Worm (Caenorhabditis elegans) whole organism, midembryonic: ENCODE measurements around the gene Y43F8B.12.

Experiments used
- T22C8.4 ChIP-seq: fragments of 200-800 bp; sonication (Bioruptor generic); IDR thresholded peaks from 2 replicates; pipeline ENCODE4 v1.3.6; 2022; ENCODE audit warnings: missing genetic modification characterization, missing compliant biosample characterization
- klf-2 ChIP-seq: fragments of 200-800 bp; sonication (Bioruptor generic); conservative IDR thresholded peaks from 2 replicates; pipeline ENCODE4 v1.3.6; 2022; ENCODE audit warnings: missing genetic modification reagents, missing genetic modification characterization, missing compliant biosample characterization
- tab-1 ChIP-seq: fragments of 200-800 bp; sonication (Bioruptor generic); IDR thresholded peaks from 2 replicates; pipeline ENCODE4 v1.3.6; 2022; ENCODE audit warnings: missing genetic modification characterization, missing compliant biosample characterization
- ztf-29 ChIP-seq: fragments of 200-800 bp; sonication (Bioruptor generic); IDR thresholded peaks from 2 replicates; pipeline ENCODE4 v1.3.6; 2022; ENCODE audit warnings: missing genetic modification reagents, missing genetic modification characterization, missing compliant biosample characterization

ce11 chrV:19470385-19470784 lies 2.2 kb downstream of the Y43F8B.12 start, which contains the start of gene Y43F8B.11:
- TF ChIP-seq ztf-29 (GFP tag; lab: Robert Waterston, UW) (no peak), T22C8.4 (no peak), klf-2 (no peak), tab-1 (GFP tag; lab: Robert Waterston, UW) (no peak)
